Worm (Caenorhabditis elegans): Measurements from ENCODE around the gene F19G12.1.

The F19G12.1 gene

DNA sequence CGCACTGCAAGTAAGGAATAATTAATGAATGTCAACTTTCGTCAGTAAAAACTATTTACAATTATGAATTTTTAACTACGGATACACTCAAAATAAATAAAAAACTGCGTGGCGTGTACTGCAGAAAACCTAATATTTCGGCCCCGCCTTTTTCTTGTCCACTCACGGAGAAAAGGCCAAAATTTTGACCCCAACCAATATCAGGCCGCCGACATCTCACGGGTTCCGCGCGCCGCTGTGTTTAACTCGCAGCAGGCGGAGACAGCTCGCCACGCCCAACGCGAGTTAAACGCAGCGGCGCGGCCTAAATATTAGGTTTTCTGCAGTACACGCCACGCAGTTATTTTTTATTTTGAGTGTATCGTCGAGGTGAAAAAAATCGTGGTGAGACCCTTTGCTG lies 40.4 kb downstream of the F19G12.1 start:
- TF ChIP-seq skn-1 (tag; optimal IDR thresholded peaks at IDR 0.05) = no peak
- TF ChIP-seq crh-2 (tag; optimal IDR thresholded peaks at IDR 0.05) = no peak
- TF ChIP-seq nhr-11 (tag; optimal IDR thresholded peaks at IDR 0.05) = no peak
- TF ChIP-seq ztf-1 (GFP tag; conservative IDR thresholded peaks at IDR 0.05) = no peak
- no peak for TF ChIP-seq ceh-82 (tag; optimal IDR thresholded peaks at IDR 0.05)
- TF ChIP-seq nhr-10 (tag; optimal IDR thresholded peaks at IDR 0.05) = no peak

DNA sequence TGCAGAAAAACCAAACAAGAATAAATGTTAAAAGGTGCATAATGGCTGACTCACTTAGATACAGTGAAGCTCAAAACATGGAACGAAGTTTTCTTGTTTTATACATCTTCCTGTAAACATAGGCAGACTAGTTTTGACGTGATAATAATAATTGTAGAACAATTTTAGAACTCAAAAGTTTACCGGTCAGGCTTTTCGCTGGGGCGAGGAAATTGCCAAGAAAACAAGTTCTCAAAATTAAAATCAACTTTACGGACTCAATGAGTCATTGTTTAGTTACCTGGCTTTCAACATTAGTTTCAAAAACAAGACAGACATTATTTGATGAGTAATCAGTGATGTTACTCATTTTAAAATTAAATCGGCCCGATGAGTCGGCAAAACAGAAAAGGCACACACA lies 42.1 kb downstream of the F19G12.1 start, which contains the start of gene D1005.5:
Gene D1005.5 (minus strand): TSS at position 101 of the 400 bp plus-strand sequence.
- TF ChIP-seq lin-11 (tag; optimal IDR thresholded peaks at IDR 0.05) (no peak), nhr-12 (tag; optimal IDR thresholded peaks at IDR 0.05) (no peak), ceh-16 (tag; optimal IDR thresholded peaks at IDR 0.05) (no peak), crh-2 (tag; optimal IDR thresholded peaks at IDR 0.05) (no peak), dmd-4 (tag; optimal IDR thresholded peaks at IDR 0.05) (no peak), unc-62 (GFP tag; optimal IDR thresholded peaks at IDR 0.05) (no peak), mdl-1 (tag; optimal IDR thresholded peaks at IDR 0.05) (no peak), egl-27 (tag; optimal IDR thresholded peaks at IDR 0.05) (no peak), zag-1 (tag; optimal IDR thresholded peaks at IDR 0.05) (no peak), skn-1 (tag; optimal IDR thresholded peaks at IDR 0.05) (no peak), ceh-82 (tag; optimal IDR thresholded peaks at IDR 0.05) (no peak), aly-2 (tag; optimal IDR thresholded peaks at IDR 0.05) (no peak), nhr-237 (tag; optimal IDR thresholded peaks at IDR 0.05) (no peak), ZK546.5 (tag; optimal IDR thresholded peaks at IDR 0.05) (no peak), gmeb-1 (tag; optimal IDR thresholded peaks at IDR 0.05) (no peak), R02D3.7 (tag; optimal IDR thresholded peaks at IDR 0.05) (no peak), lin-13 (GFP tag; optimal IDR thresholded peaks at IDR 0.05) (no peak), nhr-23 (tag; optimal IDR thresholded peaks at IDR 0.05) (no peak), ama-1 (optimal IDR thresholded peaks at IDR 0.05) (no peak), sma-3 (GFP tag; optimal IDR thresholded peaks at IDR 0.05) (no peak)

DNA sequence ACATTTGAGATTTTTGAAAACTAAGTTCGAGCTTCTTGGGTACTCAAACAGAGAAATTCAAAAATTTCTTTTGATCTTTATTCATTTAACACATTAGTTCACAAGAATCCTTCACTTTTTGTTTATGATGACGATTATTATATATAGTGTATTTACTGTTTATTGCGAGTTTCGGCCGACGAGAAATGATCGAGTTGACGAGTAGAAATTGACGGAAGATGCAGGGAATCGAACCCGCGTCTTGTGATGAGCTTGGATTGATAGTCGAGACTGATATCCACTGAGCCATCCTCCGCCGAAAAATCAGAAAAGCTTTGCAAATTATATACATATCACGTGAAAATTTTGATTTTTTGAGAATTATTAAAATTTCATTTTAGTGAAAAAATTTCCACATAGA lies 43.0 kb downstream of the F19G12.1 start:
- no peak for TF ChIP-seq ama-1 (optimal IDR thresholded peaks at IDR 0.05)
- no peak for TF ChIP-seq lin-13 (GFP tag; optimal IDR thresholded peaks at IDR 0.05)
- no peak for TF ChIP-seq zag-1 (tag; optimal IDR thresholded peaks at IDR 0.05)
- TF ChIP-seq unc-62 (GFP tag; optimal IDR thresholded peaks at IDR 0.05) = no peak
- no peak for TF ChIP-seq nhr-10 (tag; optimal IDR thresholded peaks at IDR 0.05)
- TF ChIP-seq mbf-1 (tag; optimal IDR thresholded peaks at IDR 0.05) = no peak
- no peak for TF ChIP-seq egl-27 (tag; optimal IDR thresholded peaks at IDR 0.05)
- no peak for TF ChIP-seq nhr-25 (tag; optimal IDR thresholded peaks at IDR 0.05)
- no peak for TF ChIP-seq mdl-1 (tag; optimal IDR thresholded peaks at IDR 0.05)
- no peak for TF ChIP-seq nhr-21 (tag; optimal IDR thresholded peaks at IDR 0.05)
- no peak for TF ChIP-seq ztf-11 (tag; optimal IDR thresholded peaks at IDR 0.05)
- TF ChIP-seq nhr-12 (tag; optimal IDR thresholded peaks at IDR 0.05) = no peak
- no peak for TF ChIP-seq fos-1 (tag; optimal IDR thresholded peaks at IDR 0.05)
- TF ChIP-seq lin-11 (tag; optimal IDR thresholded peaks at IDR 0.05) = no peak
- no peak for TF ChIP-seq lin-39 (tag; optimal IDR thresholded peaks at IDR 0.05)
- TF ChIP-seq nhr-11 (tag; optimal IDR thresholded peaks at IDR 0.05) = no peak
- no peak for TF ChIP-seq crh-2 (tag; optimal IDR thresholded peaks at IDR 0.05)
- TF ChIP-seq elt-3 (tag; optimal IDR thresholded peaks at IDR 0.05) = no peak
- TF ChIP-seq F13H6.1 (tag; optimal IDR thresholded peaks at IDR 0.05) = no peak
- no peak for TF ChIP-seq elt-1 (tag; optimal IDR thresholded peaks at IDR 0.05)

DNA sequence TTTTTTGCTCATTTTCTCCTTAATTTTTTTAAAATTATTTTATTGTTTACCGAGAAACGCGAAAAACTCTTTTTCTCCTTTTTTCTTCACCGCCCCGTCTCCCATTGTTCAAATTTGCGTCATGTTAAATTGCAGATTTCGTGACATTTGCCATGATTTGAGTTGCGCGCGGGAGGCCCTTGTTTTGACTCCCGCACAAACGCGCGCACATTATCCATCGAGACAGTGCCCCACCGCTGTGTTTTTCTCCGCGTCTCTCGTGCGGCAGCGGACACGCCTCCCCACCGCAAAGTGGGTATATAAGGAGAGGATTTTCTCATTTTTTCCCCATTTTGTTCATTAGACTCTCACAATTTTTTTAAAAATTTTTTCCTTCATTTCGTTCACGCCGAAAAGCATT lies 45.2 kb downstream of the F19G12.1 start:
- TF ChIP-seq ztf-1 (GFP tag; conservative IDR thresholded peaks at IDR 0.05) (no peak), snpc-4 (tag; optimal IDR thresholded peaks at IDR 0.05) (no peak), elt-3 (tag; optimal IDR thresholded peaks at IDR 0.05) (no peak), aly-2 (tag; optimal IDR thresholded peaks at IDR 0.05) (no peak), F13H6.1 (tag; optimal IDR thresholded peaks at IDR 0.05) (no peak), peb-1 (tag; optimal IDR thresholded peaks at IDR 0.05) (no peak), skn-1 (tag; optimal IDR thresholded peaks at IDR 0.05) (no peak)

DNA sequence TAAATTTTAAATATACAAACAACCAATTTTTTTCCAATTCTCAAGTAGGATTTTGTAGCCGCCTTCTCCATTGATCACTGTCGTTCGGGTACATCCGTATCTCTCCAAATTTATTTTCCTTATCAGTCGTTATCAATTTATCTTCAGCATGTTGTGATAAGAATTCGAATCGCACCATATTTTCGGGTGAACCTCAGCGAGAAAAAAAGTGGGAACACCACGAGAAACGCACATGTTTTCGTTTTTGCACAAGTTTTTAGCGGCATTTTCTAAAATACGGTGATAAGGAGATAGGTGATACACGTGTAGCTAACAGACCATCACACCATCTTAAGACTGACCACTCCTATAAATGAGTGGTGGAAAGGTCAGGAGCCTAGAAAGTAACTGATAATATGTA lies 47.1 kb downstream of the F19G12.1 start:
- TF ChIP-seq nhr-129 (tag; optimal IDR thresholded peaks at IDR 0.05) = no peak
- no peak for TF ChIP-seq elt-3 (tag; optimal IDR thresholded peaks at IDR 0.05)
- no peak for TF ChIP-seq lin-11 (tag; optimal IDR thresholded peaks at IDR 0.05)
- no peak for TF ChIP-seq ztf-1 (GFP tag; conservative IDR thresholded peaks at IDR 0.05)
- no peak for TF ChIP-seq nhr-237 (tag; optimal IDR thresholded peaks at IDR 0.05)
- no peak for TF ChIP-seq nhr-6 (tag; optimal IDR thresholded peaks at IDR 0.05)
- TF ChIP-seq ama-1 (optimal IDR thresholded peaks at IDR 0.05) = no peak
- TF ChIP-seq ztf-4 (tag; optimal IDR thresholded peaks at IDR 0.05) = no peak
- no peak for TF ChIP-seq nhr-77 (tag; optimal IDR thresholded peaks at IDR 0.05)
- no peak for TF ChIP-seq zag-1 (tag; optimal IDR thresholded peaks at IDR 0.05)
- TF ChIP-seq gmeb-1 (tag; optimal IDR thresholded peaks at IDR 0.05) = peak; percentile 19
- no peak for TF ChIP-seq unc-39 (tag; optimal IDR thresholded peaks at IDR 0.05)
- TF ChIP-seq F13H6.1 (tag; optimal IDR thresholded peaks at IDR 0.05) = peak; percentile 40
- no peak for TF ChIP-seq ztf-11 (tag; optimal IDR thresholded peaks at IDR 0.05)
- peak; percentile 82 for TF ChIP-seq crh-2 (tag; optimal IDR thresholded peaks at IDR 0.05)
- TF ChIP-seq ceh-16 (tag; optimal IDR thresholded peaks at IDR 0.05) = no peak
- TF ChIP-seq ZK546.5 (tag; optimal IDR thresholded peaks at IDR 0.05) = no peak
- peak; percentile 66 for TF ChIP-seq sma-3 (GFP tag; optimal IDR thresholded peaks at IDR 0.05)
- TF ChIP-seq mab-5 (tag; optimal IDR thresholded peaks at IDR 0.05) = no peak
- no peak for TF ChIP-seq nhr-11 (tag; optimal IDR thresholded peaks at IDR 0.05)
- peak; percentile 96 for TF ChIP-seq sma-9 (GFP tag; optimal IDR thresholded peaks at IDR 0.05)
- no peak for TF ChIP-seq sma-9 (tag; optimal IDR thresholded peaks at IDR 0.05)
- TF ChIP-seq sem-4 (tag; optimal IDR thresholded peaks at IDR 0.05) = no peak
- TF ChIP-seq lin-39 (tag; optimal IDR thresholded peaks at IDR 0.05) = no peak
- TF ChIP-seq skn-1 (tag; optimal IDR thresholded peaks at IDR 0.05) = no peak
- TF ChIP-seq blmp-1 (tag; optimal IDR thresholded peaks at IDR 0.05; ENCODE audit: insufficient read depth) = no peak
